Fruit fly (Drosophila melanogaster) whole organism, embryonic: ENCODE data around the gene CG32040.

Experiments used
- Aef1 ChIP-seq: fragments of 200-800 bp; sonication (Bioruptor generic); IDR thresholded peaks from 3 replicates; pipeline ENCODE4 v1.3.6; 2022; ENCODE audit warnings: missing biosample characterization, missing genetic modification characterization
- B-H1 ChIP-seq: fragments of 200-800 bp; sonication (Bioruptor generic); IDR thresholded peaks from 3 replicates; pipeline ENCODE4 v1.3.6; 2022; ENCODE audit warnings: missing biosample characterization, missing genetic modification characterization
- Blimp-1 ChIP-seq: fragments of 200-800 bp; sonication (Bioruptor generic); optimal IDR thresholded peaks from 3 replicates; lab custom pipeline; 2018; ENCODE audit warnings: missing biosample characterization, missing genetic modification characterization, mild to moderate bottlenecking, moderate library complexity, missing genetic modification reagents
- CG11247 ChIP-seq: fragments of 200-800 bp; sonication (Bioruptor generic); IDR thresholded peaks from 2 replicates; pipeline ENCODE4 v1.3.6; 2022; ENCODE audit warnings: missing biosample characterization, missing genetic modification characterization
- CG12104 ChIP-seq: fragments of 200-800 bp; sonication (Bioruptor generic); optimal IDR thresholded peaks from 3 replicates; lab custom pipeline; 2016; ENCODE audit warnings: missing biosample characterization, missing genetic modification characterization
- CG12299 ChIP-seq: fragments of 200-800 bp; sonication (Bioruptor generic); optimal IDR thresholded peaks from 2 replicates; lab custom pipeline; 2018; ENCODE audit warnings: missing biosample characterization, mild to moderate bottlenecking, missing genetic modification characterization
- CG13424 ChIP-seq: fragments of 200-800 bp; sonication (Bioruptor generic); optimal IDR thresholded peaks from 2 replicates; lab custom pipeline; 2019; ENCODE audit warnings: missing biosample characterization, mild to moderate bottlenecking, missing genetic modification characterization, moderate library complexity
- CG15269 ChIP-seq: fragments of 200-800 bp; sonication (Bioruptor generic); optimal IDR thresholded peaks from 2 replicates; lab custom pipeline; 2018; ENCODE audit warnings: missing biosample characterization, mild to moderate bottlenecking, missing genetic modification characterization, moderate library complexity
- CG17328 ChIP-seq: fragments of 200-800 bp; sonication (Bioruptor generic); IDR thresholded peaks from 2 replicates; pipeline ENCODE4 v1.3.6; 2022; ENCODE audit warnings: missing biosample characterization, missing genetic modification characterization
- CG18599 ChIP-seq: fragments of 200-800 bp; sonication (Bioruptor generic); optimal IDR thresholded peaks from 3 replicates; lab custom pipeline; 2017; ENCODE audit warnings: missing biosample characterization, missing genetic modification characterization, mild to moderate bottlenecking, moderate library complexity, missing genetic modification reagents
- CG30020 ChIP-seq: fragments of 200-800 bp; optimal IDR thresholded peaks from 2 replicates; lab custom pipeline; 2019; ENCODE audit warnings: missing biosample characterization, mild to moderate bottlenecking, missing genetic modification characterization, moderate library complexity
- CG33213 ChIP-seq: fragments of 200-800 bp; sonication (Bioruptor generic); optimal IDR thresholded peaks from 3 replicates; lab custom pipeline; 2016; ENCODE audit warnings: missing biosample characterization, missing genetic modification characterization
- CG42726 ChIP-seq: fragments of 200-800 bp; sonication (Bioruptor generic); IDR thresholded peaks from 2 replicates; pipeline ENCODE4 v1.3.6; 2022; ENCODE audit warnings: missing biosample characterization, missing genetic modification characterization; ENCODE audit not compliant: partially characterized antibody
- CG43689 ChIP-seq: fragments of 200-800 bp; sonication (Bioruptor generic); IDR thresholded peaks from 2 replicates; pipeline ENCODE4 v1.3.6; 2022; ENCODE audit warnings: missing biosample characterization, missing genetic modification characterization
- CG5245 ChIP-seq: fragments of 200-800 bp; sonication (Bioruptor generic); optimal IDR thresholded peaks from 3 replicates; lab custom pipeline; 2016; ENCODE audit warnings: missing biosample characterization, missing genetic modification characterization
- CG6765 ChIP-seq: fragments of 200-800 bp; sonication (Bioruptor generic); optimal IDR thresholded peaks from 3 replicates; lab custom pipeline; 2017; ENCODE audit warnings: missing biosample characterization, mild to moderate bottlenecking, missing genetic modification characterization
- CG7786 ChIP-seq: fragments of 200-800 bp; sonication (Bioruptor generic); optimal IDR thresholded peaks from 2 replicates; lab custom pipeline; 2016; ENCODE audit warnings: missing biosample characterization, missing genetic modification characterization
- CG8281 ChIP-seq: fragments of 200-800 bp; sonication (Bioruptor generic); optimal IDR thresholded peaks from 2 replicates; lab custom pipeline; 2018; ENCODE audit warnings: missing biosample characterization, mild to moderate bottlenecking, missing genetic modification characterization, moderate library complexity
- CG8359 ChIP-seq: fragments of 200-800 bp; sonication (Bioruptor generic); optimal IDR thresholded peaks from 2 replicates; lab custom pipeline; 2017; ENCODE audit warnings: missing biosample characterization, mild to moderate bottlenecking, missing genetic modification characterization, borderline replicate concordance
- CG8388 ChIP-seq: fragments of 200-800 bp; sonication (Bioruptor generic); optimal IDR thresholded peaks from 2 replicates; lab custom pipeline; 2019; ENCODE audit warnings: missing biosample characterization, mild to moderate bottlenecking, missing genetic modification characterization, moderate library complexity
- CoRest ChIP-seq: fragments of 200-800 bp; sonication (Bioruptor generic); optimal IDR thresholded peaks from 3 replicates; lab custom pipeline; 2018; ENCODE audit warnings: missing biosample characterization, mild to moderate bottlenecking, missing genetic modification characterization, moderate library complexity
- Dip2 ChIP-seq: fragments of 200-800 bp; sonication (Bioruptor generic); IDR thresholded peaks from 2 replicates; pipeline ENCODE4 v1.3.6; 2022; ENCODE audit warnings: missing biosample characterization, missing genetic modification characterization
- Drgx ChIP-seq: fragments of 200-800 bp; sonication (Bioruptor generic); IDR thresholded peaks from 2 replicates; pipeline ENCODE4 v1.3.6; 2022; ENCODE audit warnings: missing biosample characterization, missing genetic modification characterization
- H2.0 ChIP-seq: fragments of 200-800 bp; sonication (Bioruptor generic); IDR thresholded peaks from 2 replicates; pipeline ENCODE4 v1.3.6; 2022; ENCODE audit warnings: missing biosample characterization, missing genetic modification characterization
- Lhr ChIP-seq: fragments of 200-800 bp; sonication (Bioruptor generic); optimal IDR thresholded peaks from 3 replicates; lab custom pipeline; 2017; ENCODE audit warnings: mild to moderate bottlenecking, missing biosample characterization, missing genetic modification reagents, missing genetic modification characterization
- Lim3 ChIP-seq: fragments of 200-800 bp; sonication (Bioruptor generic); IDR thresholded peaks from 2 replicates; pipeline ENCODE4 v1.3.6; 2022; ENCODE audit warnings: missing biosample characterization, missing genetic modification characterization
- Neu2 ChIP-seq: fragments of 200-800 bp; sonication (Bioruptor generic); optimal IDR thresholded peaks from 3 replicates; lab custom pipeline; 2016; ENCODE audit warnings: missing biosample characterization, missing genetic modification characterization, borderline replicate concordance
- Optix ChIP-seq: fragments of 200-800 bp; sonication (Bioruptor generic); IDR thresholded peaks from 3 replicates; pipeline ENCODE4 v1.3.6; 2022; ENCODE audit warnings: missing biosample characterization, missing genetic modification characterization
- ato ChIP-seq: fragments of 200-800 bp; sonication (Bioruptor generic); IDR thresholded peaks from 2 replicates; pipeline ENCODE4 v1.3.6; 2022; ENCODE audit warnings: missing biosample characterization, missing genetic modification characterization; ENCODE audit not compliant: partially characterized antibody
- bigmax ChIP-seq: fragments of 200-800 bp; sonication (Bioruptor generic); optimal IDR thresholded peaks from 2 replicates; lab custom pipeline; 2018; ENCODE audit warnings: missing biosample characterization, mild to moderate bottlenecking, missing genetic modification characterization
- btn ChIP-seq: fragments of 200-800 bp; sonication (Bioruptor generic); optimal IDR thresholded peaks from 2 replicates; lab custom pipeline; 2016; ENCODE audit warnings: missing biosample characterization, missing genetic modification characterization
- chinmo ChIP-seq: fragments of 200-800 bp; sonication (Bioruptor generic); IDR thresholded peaks from 4 replicates; pipeline ENCODE4 v1.3.6; 2022; ENCODE audit warnings: missing biosample characterization, missing genetic modification characterization; ENCODE audit not compliant: partially characterized antibody
- dmrt99B ChIP-seq: fragments of 200-800 bp; sonication (Bioruptor generic); optimal IDR thresholded peaks from 2 replicates; lab custom pipeline; 2018; ENCODE audit warnings: missing biosample characterization, mild to moderate bottlenecking, missing genetic modification characterization, moderate library complexity
- exex ChIP-seq: fragments of 200-800 bp; sonication (Bioruptor generic); optimal IDR thresholded peaks from 4 replicates; lab custom pipeline; 2018; ENCODE audit warnings: missing biosample characterization, mild to moderate bottlenecking, missing genetic modification characterization, moderate library complexity
- fu2 ChIP-seq: fragments of 200-800 bp; sonication (Bioruptor generic); optimal IDR thresholded peaks from 2 replicates; lab custom pipeline; 2016; ENCODE audit warnings: missing biosample characterization, missing genetic modification characterization
- gcm ChIP-seq: fragments of 200-800 bp; sonication (Bioruptor generic); optimal IDR thresholded peaks from 2 replicates; lab custom pipeline; 2019; ENCODE audit warnings: missing biosample characterization, mild to moderate bottlenecking, missing genetic modification characterization, moderate library complexity
- gcm2 ChIP-seq: fragments of 200-800 bp; sonication (Bioruptor generic); optimal IDR thresholded peaks from 2 replicates; lab custom pipeline; 2016; ENCODE audit warnings: missing biosample characterization, missing genetic modification characterization
- gt ChIP-seq: fragments of 200-800 bp; sonication (Bioruptor generic); IDR thresholded peaks from 2 replicates; pipeline ENCODE4 v1.3.6; 2022; ENCODE audit warnings: missing biosample characterization, missing genetic modification characterization
- hkb ChIP-seq, 2 experiments: fragments of 200-800 bp in 1 of 2; fragments of >200 bp in 1 of 2; sonication (Bioruptor generic) in 1 of 2; IDR thresholded peaks in 1 of 2; optimal IDR thresholded peaks in 1 of 2; 2 replicates each; pipeline versions ENCODE4 v1.3.6 to Lab custom; 2017 to 2022; ENCODE audit warnings: missing biosample characterization in 1 of 2, missing genetic modification characterization in 1 of 2
- lilli ChIP-seq: fragments of 200-800 bp; sonication (Bioruptor generic); optimal IDR thresholded peaks from 3 replicates; lab custom pipeline; 2016; ENCODE audit warnings: missing biosample characterization, missing genetic modification characterization
- nerfin-2 ChIP-seq: fragments of 200-800 bp; sonication (Bioruptor generic); IDR thresholded peaks from 2 replicates; pipeline ENCODE4 v1.3.6; 2022; ENCODE audit warnings: missing biosample characterization, missing genetic modification characterization; ENCODE audit not compliant: partially characterized antibody
- otp ChIP-seq: fragments of 200-800 bp; sonication (Bioruptor generic); IDR thresholded peaks from 3 replicates; pipeline ENCODE4, ENCODE4 v1.3.6; 2022; ENCODE audit warnings: missing biosample characterization, missing genetic modification characterization
- repo ChIP-seq: fragments of 200-800 bp; sonication (Bioruptor generic); optimal IDR thresholded peaks from 2 replicates; lab custom pipeline; 2016; ENCODE audit warnings: missing biosample characterization, missing genetic modification characterization
- salm ChIP-seq: fragments of 200-800 bp; sonication (Bioruptor generic); optimal IDR thresholded peaks from 2 replicates; lab custom pipeline; 2018; ENCODE audit warnings: missing biosample characterization, mild to moderate bottlenecking, missing genetic modification characterization
- sd ChIP-seq: fragments of 200-800 bp; sonication (Bioruptor generic); optimal IDR thresholded peaks from 3 replicates; lab custom pipeline; 2018; ENCODE audit warnings: missing biosample characterization, mild to moderate bottlenecking, missing genetic modification characterization, moderate library complexity
- sima ChIP-seq: fragments of 200-800 bp; sonication (Bioruptor generic); optimal IDR thresholded peaks from 2 replicates; lab custom pipeline; 2016; ENCODE audit warnings: missing biosample characterization, missing genetic modification characterization
- sisA ChIP-seq: fragments of 200-800 bp; sonication (Bioruptor generic); IDR thresholded peaks from 2 replicates; pipeline ENCODE4 v1.3.6; 2022; ENCODE audit warnings: missing biosample characterization, missing genetic modification characterization
- stwl ChIP-seq: fragments of 200-800 bp; sonication (Bioruptor generic); optimal IDR thresholded peaks from 3 replicates; lab custom pipeline; 2018; ENCODE audit warnings: missing biosample characterization, mild to moderate bottlenecking, missing genetic modification characterization, moderate library complexity
- tll ChIP-seq, 2 experiments: fragments of 200-800 bp in 1 of 2; fragments of >200 bp in 1 of 2; sonication (Bioruptor generic) in 1 of 2; optimal IDR thresholded peaks; 2 replicates each; lab custom pipeline; 2017 to 2019; ENCODE audit warnings: missing biosample characterization in 2 of 2, missing genetic modification characterization in 2 of 2, mild to moderate bottlenecking in 1 of 2, moderate library complexity in 1 of 2
- usp ChIP-seq: fragments of >200 bp; optimal IDR thresholded peaks from 2 replicates; lab custom pipeline; 2017; ENCODE audit warnings: missing biosample characterization, missing genetic modification characterization

CG32040 gene

dm6 chr3L:9397156-9397555, 43.3 kb downstream of the CG32040 start (continued):
- TF ChIP-seq dmrt99B (tag; lab: Kevin White, UChicago) (peak; percentile 55), Dip2 (GFP tag; lab: Robert Waterston, UW) (no peak), exex (tag; lab: Kevin White, UChicago) (peak; percentile 79), fu2 (GFP tag; lab: Kevin White, UChicago) (no peak), sisA (no peak), CG7786 (GFP tag; lab: Kevin White, UChicago) (peak; percentile 31), CG33213 (peak; percentile 75), bigmax (GFP tag; lab: Kevin White, UChicago) (peak; percentile 27), Lhr (GFP tag; lab: Kevin White, UChicago) (no peak), B-H1 (GFP tag; lab: Robert Waterston, UW) (peak; percentile 15; the same call in 1 of the 3 replicates), CG15269 (peak; percentile 1), CG18599 (GFP tag; lab: Kevin White, UChicago) (peak; percentile 96), CG11247 (no peak), otp (GFP tag; lab: Robert Waterston, UW) (no peak), CG43689 (GFP tag; lab: Robert Waterston, UW) (no peak), gcm (peak; percentile 18), Neu2 (GFP tag; lab: Kevin White, UChicago) (no peak), Drgx (GFP tag; lab: Robert Waterston, UW) (peak; percentile 44), gcm2 (GFP tag; lab: Kevin White, UChicago) (no peak), CG12299 (tag; lab: Kevin White, UChicago) (peak; percentile 80), CG17328 (GFP tag; lab: Robert Waterston, UW) (peak; percentile 16; the same call in 1 of the 2 replicates), CG8281 (tag; lab: Kevin White, UChicago) (peak; percentile 32), chinmo (GFP tag; lab: Robert Waterston, UW) (no peak), CG30020 (tag; lab: Kevin White, UChicago) (no peak), Aef1 (GFP tag; lab: Robert Waterston, UW) (no peak), stwl (tag; lab: Kevin White, UChicago) (no peak), CG6765 (GFP tag; lab: Kevin White, UChicago) (peak; percentile 89), lilli (GFP tag; lab: Kevin White, UChicago) (peak; percentile 17), gt (no peak), hkb (optimal IDR thresholded peaks at IDR 0.05; lab: Kevin White, UChicago) (no peak), hkb (GFP tag; IDR thresholded peaks at IDR 0.05; lab: Robert Waterston, UW) (peak; percentile 67; the same call in 1 of the 2 replicates), CoRest (peak; percentile 26), Optix (GFP tag; lab: Robert Waterston, UW) (no peak), ato (GFP tag; lab: Robert Waterston, UW) (no peak), salm (tag; lab: Kevin White, UChicago) (peak; percentile 29), CG8359 (GFP tag; lab: Kevin White, UChicago) (peak; percentile 56), CG42726 (GFP tag; lab: Robert Waterston, UW) (no peak), H2.0 (GFP tag; lab: Robert Waterston, UW) (no peak), usp (no peak), nerfin-2 (GFP tag; lab: Robert Waterston, UW) (no peak), btn (GFP tag; lab: Kevin White, UChicago) (no peak), sd (tag; lab: Kevin White, UChicago) (no peak), Blimp-1 (GFP tag; lab: Kevin White, UChicago) (peak; percentile 58), CG12104 (peak; percentile 62), sima (no peak), repo (GFP tag; lab: Kevin White, UChicago) (peak; percentile 41), CG5245 (GFP tag; lab: Kevin White, UChicago) (no peak), CG8388 (GFP tag; lab: Kevin White, UChicago) (peak; percentile 70), CG13424 (peak; percentile 39), Lim3 (GFP tag; lab: Robert Waterston, UW) (no peak), tll (GFP tag; optimal IDR thresholded peaks at IDR 0.05; lab: Kevin White, UChicago) (no peak)
